Fruit fly (Drosophila melanogaster): Measurements from ENCODE around the gene CG14949.

Gene CG14949

DNA sequence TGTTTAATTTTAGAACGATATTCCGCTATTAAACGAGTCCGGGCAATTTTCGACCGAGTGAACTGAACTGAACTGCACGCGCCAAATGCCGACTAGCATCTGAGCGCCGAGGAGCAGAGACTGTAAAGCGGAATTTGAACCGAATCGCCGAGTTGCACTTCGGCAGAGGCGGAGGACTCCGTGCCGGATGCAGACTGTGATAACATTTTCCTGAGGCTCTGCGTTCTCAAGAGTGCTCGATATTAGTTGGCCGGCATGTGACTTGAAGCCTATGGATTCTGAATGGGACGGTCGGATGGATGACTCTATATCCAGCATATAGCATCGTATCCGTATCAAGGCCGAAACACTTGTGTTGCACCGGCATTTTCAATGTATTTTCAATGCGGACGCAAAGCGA is 13.3 kb downstream of the CG14949 start, which contains the start of gene Pxn:
TSS of gene Pxn (minus strand) at position 101 of the 400 bp plus-strand sequence.
- TF ChIP-seq CG15479 (GFP tag; optimal IDR thresholded peaks at IDR 0.05), result peak; percentile 7
- 0 out of 2 replicates have a peak, but pooled peaks have one; percentile 22 for TF ChIP-seq ro (GFP tag; IDR thresholded peaks at IDR 0.05)
- 0 out of 3 replicates have a peak, but pooled peaks have one; percentile 22 for TF ChIP-seq mld (GFP tag; IDR thresholded peaks at IDR 0.05; ENCODE audit: partially characterized antibody)
- TF ChIP-seq sim (GFP tag; IDR thresholded peaks at IDR 0.05), result no peak
- no peak for TF ChIP-seq Dp (GFP tag; optimal IDR thresholded peaks at IDR 0.05)
- TF ChIP-seq sob (GFP tag; IDR thresholded peaks at IDR 0.05), result 0 out of 2 replicates have a peak, but pooled peaks have one; percentile 6

- TF ChIP-seq Sin3A (optimal IDR thresholded peaks at IDR 0.05), result no peak
- no peak for TF ChIP-seq abd-A (tag; optimal IDR thresholded peaks at IDR 0.05)
- no peak for TF ChIP-seq lov (optimal IDR thresholded peaks at IDR 0.05)
- TF ChIP-seq lov (GFP tag; IDR thresholded peaks at IDR 0.05), result no peak
- no peak for TF ChIP-seq Hr3 (GFP tag; optimal IDR thresholded peaks at IDR 0.05)
- no peak for TF ChIP-seq so (GFP tag; IDR thresholded peaks at IDR 0.05)
- no peak for TF ChIP-seq CG1647 (GFP tag; optimal IDR thresholded peaks at IDR 0.05)
- no peak for TF ChIP-seq bigmax (GFP tag; optimal IDR thresholded peaks at IDR 0.05)
- TF ChIP-seq Pdp1 (GFP tag; optimal IDR thresholded peaks at IDR 0.05), result no peak
- TF ChIP-seq slou (GFP tag; optimal IDR thresholded peaks at IDR 0.05), result no peak
- TF ChIP-seq CG10654 (GFP tag; optimal IDR thresholded peaks at IDR 0.05), result no peak
- TF ChIP-seq fd96Cb (tag; optimal IDR thresholded peaks at IDR 0.05), result no peak
- no peak for TF ChIP-seq Rfx (GFP tag; IDR thresholded peaks at IDR 0.05)
- TF ChIP-seq row (GFP tag; IDR thresholded peaks at IDR 0.05), result peak; percentile 39; the same call in 1 of the 3 replicates
- TF ChIP-seq CG7372 (GFP tag; IDR thresholded peaks at IDR 0.05), result no peak
- TF ChIP-seq Tbp (GFP tag; optimal IDR thresholded peaks at IDR 0.05), result no peak
- TF ChIP-seq dysf (GFP tag; IDR thresholded peaks at IDR 0.05), result no peak
- TF ChIP-seq CG7963 (GFP tag; IDR thresholded peaks at IDR 0.05; ENCODE audit: partially characterized antibody), result no peak
- no peak for TF ChIP-seq ranshi (GFP tag; IDR thresholded peaks at IDR 0.05)
- no peak for TF ChIP-seq CG10366 (GFP tag; IDR thresholded peaks at IDR 0.05)
- TF ChIP-seq ewg (GFP tag; optimal IDR thresholded peaks at IDR 0.05), result no peak
- no peak for TF ChIP-seq dan (GFP tag; IDR thresholded peaks at IDR 0.05)
- no peak for TF ChIP-seq Kr (GFP tag; optimal IDR thresholded peaks at IDR 0.05)
- TF ChIP-seq D19B (GFP tag; optimal IDR thresholded peaks at IDR 0.05), result peak; percentile 15
- peak; percentile 27; the same call in 1 of the 2 replicates for TF ChIP-seq Drgx (GFP tag; IDR thresholded peaks at IDR 0.05)
- TF ChIP-seq tna (GFP tag; IDR thresholded peaks at IDR 0.05; ENCODE audit: partially characterized antibody), result no peak
Observed at dm6 chr3L:2614222-2614621, 29.0 kb downstream of the CG14949 start.

dm6 chr3L:2608825-2609224 is 34.4 kb downstream of the CG14949 start:
- no peak for TF ChIP-seq CG2712 (tag; optimal IDR thresholded peaks at IDR 0.05)
- no peak for TF ChIP-seq fd3F (GFP tag; optimal IDR thresholded peaks at IDR 0.05)
- TF ChIP-seq tin (GFP tag; optimal IDR thresholded peaks at IDR 0.05), result no peak
- no peak for TF ChIP-seq Ravus (GFP tag; IDR thresholded peaks at IDR 0.05)
- TF ChIP-seq row (GFP tag; IDR thresholded peaks at IDR 0.05), result no peak
- TF ChIP-seq CG31365 (tag; optimal IDR thresholded peaks at IDR 0.05), result no peak
- TF ChIP-seq dpn (GFP tag; optimal IDR thresholded peaks at IDR 0.05), result no peak
- TF ChIP-seq CG7963 (GFP tag; IDR thresholded peaks at IDR 0.05; ENCODE audit: partially characterized antibody), result no peak
- TF ChIP-seq phol (tag; optimal IDR thresholded peaks at IDR 0.05), result peak; percentile 43
- TF ChIP-seq scrt (GFP tag; optimal IDR thresholded peaks at IDR 0.05), result no peak
- TF ChIP-seq Stat92E (GFP tag; optimal IDR thresholded peaks at IDR 0.05), result no peak
- no peak for TF ChIP-seq CG9727 (GFP tag; optimal IDR thresholded peaks at IDR 0.05)
- TF ChIP-seq CG14710 (tag; optimal IDR thresholded peaks at IDR 0.05), result no peak
- no peak for TF ChIP-seq ssp (GFP tag; IDR thresholded peaks at IDR 0.05)
- no peak for TF ChIP-seq CG4360 (GFP tag; IDR thresholded peaks at IDR 0.05)
- peak; percentile 82 for TF ChIP-seq CG7372 (GFP tag; IDR thresholded peaks at IDR 0.05)
- no peak for TF ChIP-seq CG14667 (GFP tag; IDR thresholded peaks at IDR 0.05)
- no peak for TF ChIP-seq BEAF-32 (GFP tag; optimal IDR thresholded peaks at IDR 0.05)
- TF ChIP-seq fd64A (GFP tag; optimal IDR thresholded peaks at IDR 0.05), result no peak
- peak; percentile 62 for TF ChIP-seq sens (GFP tag)
- TF ChIP-seq corto (GFP tag; optimal IDR thresholded peaks at IDR 0.05), result no peak
- peak; percentile 51 for TF ChIP-seq CTCF (GFP tag; optimal IDR thresholded peaks at IDR 0.05)
